Fruit fly (Drosophila melanogaster): Measurements from ENCODE around the gene sov.

The sov gene

DNA sequence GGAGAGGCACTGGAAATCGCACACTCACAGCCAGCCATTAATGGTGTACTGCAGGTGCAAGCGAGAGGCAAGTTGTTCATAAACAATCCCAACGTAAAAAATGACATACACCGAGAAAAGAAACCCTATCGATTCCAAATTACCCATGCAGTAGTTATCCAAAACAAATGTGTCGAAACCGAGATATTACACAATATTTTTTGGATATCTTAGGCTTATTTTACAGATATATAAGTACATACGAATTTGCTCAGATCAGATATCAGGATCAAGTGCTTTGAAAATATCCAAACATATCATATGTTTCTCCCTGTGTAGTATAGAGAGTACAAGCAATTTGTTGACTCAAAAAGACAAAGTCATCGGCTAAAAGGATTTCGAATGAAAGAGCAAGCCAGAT, 21.3 kb downstream of the sov start (continued):
- TF ChIP-seq Vsx2 (GFP tag; optimal IDR thresholded peaks at IDR 0.05; ENCODE audit: partially characterized antibody) (no peak), GATAd (GFP tag; optimal IDR thresholded peaks at IDR 0.05) (no peak), CG32264 (GFP tag; optimal IDR thresholded peaks at IDR 0.05) (peak; percentile 62), Abd-B (GFP tag; optimal IDR thresholded peaks at IDR 0.05) (no peak)

DNA sequence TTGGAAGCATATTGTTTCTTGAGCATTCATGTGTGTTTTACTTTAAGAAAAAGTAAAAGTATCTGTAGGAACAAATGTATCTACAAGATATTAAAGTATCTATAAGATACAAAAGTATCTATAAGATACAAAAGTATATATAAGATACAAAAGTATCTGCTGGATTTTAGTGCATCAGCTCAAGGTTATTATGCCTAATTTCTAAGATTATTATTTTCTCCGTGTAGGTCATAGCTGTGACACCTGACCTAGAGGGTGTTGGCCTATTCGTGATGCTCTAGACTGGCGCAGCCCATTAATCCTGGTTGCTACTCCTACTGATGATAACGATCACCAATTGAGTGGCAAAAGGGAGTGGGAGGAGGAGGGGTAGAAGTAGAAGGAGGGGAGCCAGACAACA, 21.9 kb downstream of the sov start:
- TF ChIP-seq woc (GFP tag; optimal IDR thresholded peaks at IDR 0.05) (peak; percentile 25), Rel (GFP tag; optimal IDR thresholded peaks at IDR 0.05) (no peak), Rel (tag; optimal IDR thresholded peaks at IDR 0.05) (no peak), h (GFP tag; optimal IDR thresholded peaks at IDR 0.05) (peak; percentile 9), rgr (GFP tag; optimal IDR thresholded peaks at IDR 0.05) (no peak)

- TF ChIP-seq br (GFP tag; optimal IDR thresholded peaks at IDR 0.05) (no peak), ey (GFP tag; optimal IDR thresholded peaks at IDR 0.05) (peak; percentile 21), HLH106 (tag; optimal IDR thresholded peaks at IDR 0.05) (no peak), foxo (GFP tag; optimal IDR thresholded peaks at IDR 0.05) (peak in 1 of 2 experiments; percentile 4), h (GFP tag; optimal IDR thresholded peaks at IDR 0.05) (no peak)
These were observed 22.7 kb downstream of the sov start for dm6 chrX:6778780-6779179.

DNA sequence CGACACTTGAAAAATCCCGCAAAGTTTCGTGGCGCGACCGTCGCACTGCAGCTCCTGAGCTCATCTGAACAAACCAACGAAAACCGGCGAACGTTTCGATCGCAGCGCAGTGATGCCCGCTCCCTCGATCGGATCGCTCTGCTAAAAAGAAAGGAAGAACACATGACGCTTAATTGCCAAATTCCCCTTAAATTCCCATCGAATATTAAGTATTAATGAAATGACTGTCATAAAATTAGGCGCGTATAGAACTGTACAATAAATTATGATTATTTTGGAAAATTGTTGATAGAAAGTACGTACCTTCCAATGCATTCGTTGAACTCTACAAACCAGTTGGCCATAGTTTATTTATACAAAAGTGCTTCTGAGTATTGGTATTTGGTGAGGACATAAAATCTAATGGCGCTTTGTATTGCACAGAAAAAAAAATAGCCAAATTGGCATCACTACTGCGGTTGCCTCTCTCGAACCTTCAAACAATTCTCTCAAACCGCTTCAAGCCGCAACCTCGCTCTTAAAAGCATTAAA, 23.6 kb downstream of the sov start, which contains the start of gene shf:
shf (minus strand) TSS at position 51 of the 531 bp plus-strand sequence.
- TF ChIP-seq woc (GFP tag; optimal IDR thresholded peaks at IDR 0.05) (peak; percentile 79), dmrt93B (GFP tag; optimal IDR thresholded peaks at IDR 0.05) (no peak), OdsH (GFP tag; optimal IDR thresholded peaks at IDR 0.05) (peak; percentile 8), Myc (optimal IDR thresholded peaks at IDR 0.05) (peak; percentile 94), Rel (GFP tag; optimal IDR thresholded peaks at IDR 0.05) (no peak), Rel (tag; optimal IDR thresholded peaks at IDR 0.05) (peak; percentile 87), Hr83 (GFP tag; optimal IDR thresholded peaks at IDR 0.05; ENCODE audit: poor library complexity, severe bottlenecking) (no peak), ey (GFP tag; optimal IDR thresholded peaks at IDR 0.05) (peak; percentile 29), rgr (GFP tag; optimal IDR thresholded peaks at IDR 0.05) (peak; percentile 5), HLH106 (tag; optimal IDR thresholded peaks at IDR 0.05) (peak; percentile 35), dl (GFP tag; optimal IDR thresholded peaks at IDR 0.05; ENCODE audit: insufficient read depth in 1 of 2, partially characterized antibody in 2 of 2) (no peak)

DNA sequence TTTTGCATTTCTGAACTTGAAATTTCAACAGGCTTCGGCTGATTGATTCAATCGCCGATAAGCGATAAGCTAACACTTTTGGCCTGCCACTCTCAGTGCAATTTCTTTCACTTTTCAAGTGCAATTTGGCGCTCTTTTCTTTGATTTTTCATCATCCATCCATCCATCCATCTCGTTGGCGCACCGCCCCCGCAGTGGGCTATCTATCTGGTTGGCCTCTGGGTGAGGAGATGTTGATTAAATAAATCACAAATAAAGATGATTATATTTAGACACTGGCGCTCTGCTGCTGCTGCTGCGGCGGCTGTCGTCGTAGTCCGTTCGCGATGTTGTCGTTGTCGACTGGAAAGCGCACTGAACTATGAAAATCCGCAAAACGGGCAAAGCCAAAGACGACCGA, 34.8 kb downstream of the sov start:
- no peak for TF ChIP-seq sage (GFP tag; optimal IDR thresholded peaks at IDR 0.05)
- no peak for TF ChIP-seq Hr83 (GFP tag; optimal IDR thresholded peaks at IDR 0.05; ENCODE audit: poor library complexity, severe bottlenecking)
- TF ChIP-seq fru (GFP tag; optimal IDR thresholded peaks at IDR 0.05), result no peak
- TF ChIP-seq dmrt93B (GFP tag; optimal IDR thresholded peaks at IDR 0.05), result no peak

dm6 chrX:6791531-6791930, 35.4 kb downstream of the sov start:
- TF ChIP-seq jim (GFP tag; optimal IDR thresholded peaks at IDR 0.05) (no peak), sv (GFP tag; optimal IDR thresholded peaks at IDR 0.05) (no peak), Vsx2 (GFP tag; optimal IDR thresholded peaks at IDR 0.05; ENCODE audit: partially characterized antibody) (no peak), Hr83 (GFP tag; optimal IDR thresholded peaks at IDR 0.05; ENCODE audit: poor library complexity, severe bottlenecking) (no peak), N (GFP tag; optimal IDR thresholded peaks at IDR 0.05) (no peak), brk (GFP tag; optimal IDR thresholded peaks at IDR 0.05) (no peak), woc (GFP tag; optimal IDR thresholded peaks at IDR 0.05) (peak; percentile 33), Rel (GFP tag; optimal IDR thresholded peaks at IDR 0.05) (no peak), Rel (tag; optimal IDR thresholded peaks at IDR 0.05) (no peak), Abd-B (GFP tag; optimal IDR thresholded peaks at IDR 0.05) (no peak), Hnf4 (GFP tag; optimal IDR thresholded peaks at IDR 0.05) (no peak), Sp1 (GFP tag; optimal IDR thresholded peaks at IDR 0.05) (peak; percentile 55), Hr78 (GFP tag; optimal IDR thresholded peaks at IDR 0.05) (no peak), CG9705 (GFP tag; optimal IDR thresholded peaks at IDR 0.05) (no peak), dmrt93B (GFP tag; optimal IDR thresholded peaks at IDR 0.05) (peak; percentile 41), ey (GFP tag; optimal IDR thresholded peaks at IDR 0.05) (peak; percentile 71), CG32264 (GFP tag; optimal IDR thresholded peaks at IDR 0.05) (peak; percentile 12), sage (GFP tag; optimal IDR thresholded peaks at IDR 0.05) (peak; percentile 22), br (GFP tag; optimal IDR thresholded peaks at IDR 0.05) (peak; percentile 65), fru (GFP tag; optimal IDR thresholded peaks at IDR 0.05) (no peak), h (GFP tag; optimal IDR thresholded peaks at IDR 0.05) (peak; percentile 76), tai (GFP tag; optimal IDR thresholded peaks at IDR 0.05) (no peak), Dfd (GFP tag; optimal IDR thresholded peaks at IDR 0.05) (no peak), rgr (GFP tag; optimal IDR thresholded peaks at IDR 0.05) (peak; percentile 78), lola (GFP tag; optimal IDR thresholded peaks at IDR 0.05) (no peak), GATAd (GFP tag; optimal IDR thresholded peaks at IDR 0.05) (no peak), HLH106 (tag; optimal IDR thresholded peaks at IDR 0.05) (peak; percentile 50), usp (GFP tag; optimal IDR thresholded peaks at IDR 0.05) (no peak), OdsH (GFP tag; optimal IDR thresholded peaks at IDR 0.05) (peak; percentile 74), Jra (GFP tag; optimal IDR thresholded peaks at IDR 0.05) (no peak), foxo (GFP tag; optimal IDR thresholded peaks at IDR 0.05) (peak in 1 of 2 experiments; percentile 74), dsf (GFP tag; optimal IDR thresholded peaks at IDR 0.05; ENCODE audit: borderline replicate concordance) (no peak), psq (GFP tag; optimal IDR thresholded peaks at IDR 0.05) (peak; percentile 54), dl (GFP tag; optimal IDR thresholded peaks at IDR 0.05; ENCODE audit: insufficient read depth in 1 of 2, partially characterized antibody in 2 of 2) (no peak), CrebA (GFP tag; optimal IDR thresholded peaks at IDR 0.05; ENCODE audit: borderline replicate concordance) (no peak)

Data from whole organism, wandering third instar larva.